Fruit fly (Drosophila melanogaster) whole organism, prepupa: ENCODE data around the gene CG14234.

Experiments
- CG8119 ChIP-seq: fragments of 200-800 bp; sonication (Bioruptor generic); IDR thresholded peaks from 3 replicates; pipeline ENCODE4 v1.3.6; 2022; ENCODE audit warnings: missing biosample characterization, missing genetic modification characterization
- ss ChIP-seq, 2 experiments: fragments of 200-800 bp; sonication (Bioruptor generic); optimal IDR thresholded peaks; 2 replicates in 1 of 2; 3 replicates in 1 of 2; lab custom pipeline; 2017 to 2018; ENCODE audit warnings: mild to moderate bottlenecking in 2 of 2, missing biosample characterization in 2 of 2, missing genetic modification characterization in 2 of 2, moderate library complexity in 1 of 2

DNA sequence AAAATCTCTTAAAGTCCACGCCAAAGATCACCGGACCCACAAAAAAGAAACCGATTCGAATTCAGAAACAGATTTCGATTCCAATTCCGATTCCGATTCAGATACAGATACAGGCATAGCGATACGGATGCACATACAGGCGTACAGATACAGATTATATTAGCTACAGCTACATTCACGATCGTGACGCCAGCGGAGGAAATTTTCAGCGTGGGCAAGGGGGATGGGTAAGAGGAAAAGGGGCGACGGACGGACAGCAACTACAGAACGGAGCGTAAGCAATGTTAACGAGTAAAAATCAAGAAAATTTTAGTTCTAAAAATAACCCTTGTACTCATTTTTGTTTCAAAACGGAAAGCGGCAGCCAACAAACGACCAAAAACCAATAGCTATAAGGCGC is 18.3 kb upstream of the CG14234 start:
- no peak for TF ChIP-seq CG8119 (GFP tag; lab: Robert Waterston, UW)
- no peak for TF ChIP-seq ss (GFP tag; optimal IDR thresholded peaks at IDR 0.05; lab: Kevin White, UChicago)
